Worm (Caenorhabditis elegans): ENCODE data around the gene T08G3.11.

- TF ChIP-seq ceh-28 (tag; optimal IDR thresholded peaks at IDR 0.05) (no peak), lsy-2 (tag; optimal IDR thresholded peaks at IDR 0.05) (no peak), aly-2 (tag; optimal IDR thresholded peaks at IDR 0.05) (no peak), aha-1 (tag) (no peak)
Measured at ce11 chrV:16505828-16506227, 26.7 kb upstream of the T08G3.11 start, which contains the start of gene nhr-54.
